Worm (Caenorhabditis elegans) whole organism, L3 larva: ENCODE results near the gene C18D11.7.

Experiments
- R02D3.7 ChIP-seq: fragments of 150-350 bp; optimal IDR thresholded peaks from 2 replicates; lab custom pipeline; 2014; ENCODE audit warnings: missing biosample characterization, missing genetic modification characterization
- ZK546.5 ChIP-seq: sonication (generic microtip); optimal IDR thresholded peaks from 2 replicates; lab custom pipeline; 2017; ENCODE audit warnings: missing biosample characterization, missing genetic modification characterization
- aly-2 ChIP-seq: fragments of 150-350 bp; optimal IDR thresholded peaks from 2 replicates; lab custom pipeline; 2014; ENCODE audit warnings: missing biosample characterization, missing genetic modification characterization
- ama-1 ChIP-seq: fragments of 150-350 bp; optimal IDR thresholded peaks from 2 replicates; lab custom pipeline; 2018
- ceh-16 ChIP-seq: sonication (generic microtip); optimal IDR thresholded peaks from 2 replicates; lab custom pipeline; 2017; ENCODE audit warnings: missing biosample characterization, missing genetic modification characterization
- ceh-28 ChIP-seq: fragments of 150-350 bp; optimal IDR thresholded peaks from 2 replicates; lab custom pipeline; 2014; ENCODE audit warnings: missing biosample characterization, missing genetic modification reagents, missing genetic modification characterization
- ceh-82 ChIP-seq: fragments of 150-350 bp; optimal IDR thresholded peaks from 2 replicates; lab custom pipeline; 2014; ENCODE audit warnings: missing biosample characterization, missing genetic modification characterization
- ceh-9 ChIP-seq: sonication (generic microtip); optimal IDR thresholded peaks from 2 replicates; lab custom pipeline; 2018; ENCODE audit warnings: missing biosample characterization, missing genetic modification characterization
- daf-12 ChIP-seq: fragments of 150-350 bp; optimal IDR thresholded peaks from 2 replicates; lab custom pipeline; 2014; ENCODE audit warnings: missing biosample characterization, missing genetic modification reagents, missing genetic modification characterization
- egl-27 ChIP-seq: sonication (generic microtip); optimal IDR thresholded peaks from 4 replicates; lab custom pipeline; 2017; ENCODE audit warnings: missing biosample characterization, missing genetic modification reagents, missing genetic modification characterization
- egl-5 ChIP-seq: fragments of 150-350 bp; optimal IDR thresholded peaks from 2 replicates; lab custom pipeline; 2017; ENCODE audit warnings: missing biosample characterization, missing genetic modification reagents, missing genetic modification characterization, inconsistent platforms
- elt-1 ChIP-seq: fragments of 150-350 bp; optimal IDR thresholded peaks from 2 replicates; lab custom pipeline; 2014; ENCODE audit warnings: missing biosample characterization, missing genetic modification characterization
- elt-2 ChIP-seq: sonication (generic microtip); optimal IDR thresholded peaks from 2 replicates; lab custom pipeline; 2016; ENCODE audit warnings: missing genetic modification reagents, mild to moderate bottlenecking, missing genetic modification characterization, missing compliant biosample characterization
- elt-3 ChIP-seq, 3 experiments: fragments of 150-350 bp in 1 of 3; sonication (generic microtip) in 2 of 3; optimal IDR thresholded peaks; 2 replicates in 2 of 3; 4 replicates in 1 of 3; lab custom pipeline; 2014 to 2017; ENCODE audit warnings: missing biosample characterization in 3 of 3, missing genetic modification characterization in 3 of 3
- fkh-10 ChIP-seq: sonication (generic microtip); optimal IDR thresholded peaks from 2 replicates; lab custom pipeline; 2017; ENCODE audit warnings: missing biosample characterization, missing genetic modification reagents, missing genetic modification characterization
- fkh-2 ChIP-seq: fragments of 150-350 bp; optimal IDR thresholded peaks from 2 replicates; lab custom pipeline; 2014; ENCODE audit warnings: missing biosample characterization, missing genetic modification reagents, missing genetic modification characterization
- fos-1 ChIP-seq: fragments of 150-350 bp; optimal IDR thresholded peaks from 2 replicates; lab custom pipeline; 2014; ENCODE audit warnings: missing biosample characterization, missing genetic modification characterization
- hmg-11 ChIP-seq: sonication (generic microtip); optimal IDR thresholded peaks from 2 replicates; lab custom pipeline; 2016; ENCODE audit warnings: missing genetic modification characterization, missing compliant biosample characterization
- lin-15B ChIP-seq: fragments of 150-350 bp; optimal IDR thresholded peaks from 2 replicates; lab custom pipeline; 2014; ENCODE audit warnings: missing biosample characterization, missing genetic modification characterization
- lin-39 ChIP-seq: fragments of 150-350 bp; optimal IDR thresholded peaks from 2 replicates; lab custom pipeline; 2018; ENCODE audit warnings: missing biosample characterization, missing genetic modification reagents, missing genetic modification characterization
- lsy-12 ChIP-seq: sonication (generic microtip); optimal IDR thresholded peaks from 2 replicates; lab custom pipeline; 2016; ENCODE audit warnings: mild to moderate bottlenecking, missing genetic modification characterization, missing compliant biosample characterization
- mdl-1 ChIP-seq: fragments of 150-350 bp; optimal IDR thresholded peaks from 2 replicates; lab custom pipeline; 2014; ENCODE audit warnings: missing biosample characterization, missing genetic modification characterization
- mml-1 ChIP-seq: fragments of 150-350 bp; sonication (generic microtip); optimal IDR thresholded peaks from 3 replicates; lab custom pipeline; 2014; ENCODE audit warnings: missing biosample characterization, missing genetic modification characterization
- nfya-1 ChIP-seq: sonication (generic microtip); optimal IDR thresholded peaks from 2 replicates; lab custom pipeline; 2017; ENCODE audit warnings: missing genetic modification characterization, mild to moderate bottlenecking, missing compliant biosample characterization, antibody characterized with exemption, moderate library complexity; ENCODE audit not compliant: insufficient read depth
- nhr-11 ChIP-seq: fragments of 150-350 bp; optimal IDR thresholded peaks from 2 replicates; lab custom pipeline; 2014; ENCODE audit warnings: missing biosample characterization, missing genetic modification characterization
- nhr-12 ChIP-seq: fragments of 150-350 bp; optimal IDR thresholded peaks from 2 replicates; lab custom pipeline; 2014; ENCODE audit warnings: missing biosample characterization, missing genetic modification characterization
- nhr-237 ChIP-seq: fragments of 150-350 bp; optimal IDR thresholded peaks from 2 replicates; lab custom pipeline; 2014; ENCODE audit warnings: missing biosample characterization, missing genetic modification characterization
- nhr-25 ChIP-seq: sonication (generic microtip); optimal IDR thresholded peaks from 2 replicates; lab custom pipeline; 2017; ENCODE audit warnings: missing biosample characterization, missing genetic modification characterization
- nhr-28 ChIP-seq: fragments of 150-350 bp; optimal IDR thresholded peaks from 2 replicates; lab custom pipeline; 2014; ENCODE audit warnings: missing biosample characterization, missing genetic modification characterization
- nhr-43 ChIP-seq: sonication (generic microtip); optimal IDR thresholded peaks from 2 replicates; lab custom pipeline; 2016; ENCODE audit warnings: mild to moderate bottlenecking, missing genetic modification characterization, missing compliant biosample characterization; ENCODE audit not compliant: poor library complexity, severe bottlenecking
- nhr-67 ChIP-seq: fragments of 150-350 bp; optimal IDR thresholded peaks from 2 replicates; lab custom pipeline; 2014; ENCODE audit warnings: missing biosample characterization, missing genetic modification characterization
- nhr-76 ChIP-seq: fragments of 150-350 bp; sonication (generic microtip); optimal IDR thresholded peaks from 5 replicates; lab custom pipeline; 2014; ENCODE audit warnings: missing biosample characterization, missing genetic modification characterization
- nhr-77 ChIP-seq: fragments of 150-350 bp; optimal IDR thresholded peaks from 2 replicates; lab custom pipeline; 2014; ENCODE audit warnings: missing biosample characterization, missing genetic modification characterization
- pha-4 ChIP-seq: fragments of 150-350 bp; optimal IDR thresholded peaks from 2 replicates; lab custom pipeline; 2014; ENCODE audit warnings: missing biosample characterization, missing genetic modification reagents, missing genetic modification characterization
- pqm-1 ChIP-seq: fragments of 150-350 bp; optimal IDR thresholded peaks from 2 replicates; lab custom pipeline; 2017; ENCODE audit warnings: missing biosample characterization, missing genetic modification characterization, inconsistent platforms
- sea-2 ChIP-seq: fragments of 150-350 bp; sonication (generic microtip); optimal IDR thresholded peaks from 4 replicates; lab custom pipeline; 2014; ENCODE audit warnings: missing biosample characterization, missing genetic modification reagents, missing genetic modification characterization
- skn-1 ChIP-seq: fragments of 150-350 bp; optimal IDR thresholded peaks from 2 replicates; lab custom pipeline; 2014; ENCODE audit warnings: missing biosample characterization, missing genetic modification characterization
- snpc-4 ChIP-seq: fragments of 150-350 bp; optimal IDR thresholded peaks from 2 replicates; lab custom pipeline; 2014; ENCODE audit warnings: missing biosample characterization, missing genetic modification characterization
- tbx-2 ChIP-seq: sonication (generic microtip); optimal IDR thresholded peaks from 2 replicates; lab custom pipeline; 2016; ENCODE audit warnings: mild to moderate bottlenecking, missing genetic modification characterization, missing compliant biosample characterization
- unc-39 ChIP-seq: sonication (generic microtip); optimal IDR thresholded peaks from 4 replicates; lab custom pipeline; 2017; ENCODE audit warnings: missing biosample characterization, missing genetic modification characterization
- unc-62 ChIP-seq: fragments of 150-350 bp; sonication (generic microtip); optimal IDR thresholded peaks from 4 replicates; lab custom pipeline; 2014; ENCODE audit warnings: missing biosample characterization, missing genetic modification reagents, missing genetic modification characterization
- zag-1 ChIP-seq: fragments of 150-350 bp; optimal IDR thresholded peaks from 2 replicates; lab custom pipeline; 2014; ENCODE audit warnings: missing biosample characterization, missing genetic modification characterization
- ztf-4 ChIP-seq: fragments of 150-350 bp; optimal IDR thresholded peaks from 2 replicates; lab custom pipeline; 2014; ENCODE audit warnings: missing biosample characterization, missing genetic modification characterization

Gene C18D11.7

ce11 chrIII:11825654-11826053 lies 19.1 kb upstream of the C18D11.7 start:
- TF ChIP-seq daf-12 (tag; lab: Kevin White, UChicago) (no peak), fkh-10 (GFP tag; lab: Kevin White, UChicago) (peak; percentile 25), ceh-16 (tag; lab: Kevin White, UChicago) (no peak), lin-39 (tag; lab: Kevin White, UChicago) (peak; percentile 94), nfya-1 (tag; lab: Kevin White, UChicago) (peak; percentile 91), egl-27 (tag; lab: Kevin White, UChicago) (no peak), tbx-2 (tag; lab: Kevin White, UChicago) (no peak), elt-1 (tag; lab: Kevin White, UChicago) (no peak), hmg-11 (tag; lab: Kevin White, UChicago) (peak; percentile 46), nhr-12 (tag; lab: Kevin White, UChicago) (no peak), ceh-9 (tag; lab: Kevin White, UChicago) (no peak), nhr-25 (tag; lab: Kevin White, UChicago) (peak; percentile 60), nhr-28 (tag; lab: Kevin White, UChicago) (no peak), ZK546.5 (no peak), sea-2 (GFP tag; lab: Kevin White, UChicago) (no peak), snpc-4 (tag; lab: Kevin White, UChicago) (peak; percentile 85), elt-2 (tag; lab: Kevin White, UChicago) (peak; percentile 48), fkh-2 (tag; lab: Kevin White, UChicago) (no peak), lsy-12 (peak; percentile 18), nhr-11 (tag; lab: Kevin White, UChicago) (no peak), skn-1 (peak; percentile 54), pqm-1 (tag; lab: Kevin White, UChicago) (no peak), ceh-82 (tag; lab: Kevin White, UChicago) (no peak), pha-4 (tag; lab: Kevin White, UChicago) (peak; percentile 78), lin-15B (tag; lab: Kevin White, UChicago) (peak; percentile 86), egl-5 (tag; lab: Kevin White, UChicago) (peak; percentile 69), unc-62 (GFP tag; lab: Kevin White, UChicago) (no peak), fos-1 (no peak), ceh-28 (no peak), elt-3 (tag; optimal IDR thresholded peaks at IDR 0.05; lab: Kevin White, UChicago) (no peak)
- TF ChIP-seq, all 47 proteins: peak for 12

- TF ChIP-seq elt-3 (tag; optimal IDR thresholded peaks at IDR 0.05; lab: Kevin White, UChicago) (no peak), zag-1 (tag; lab: Kevin White, UChicago) (no peak), nhr-11 (tag; lab: Kevin White, UChicago) (no peak), daf-12 (tag; lab: Kevin White, UChicago) (no peak), tbx-2 (tag; lab: Kevin White, UChicago) (no peak), nhr-76 (tag; lab: Kevin White, UChicago) (no peak), hmg-11 (tag; lab: Kevin White, UChicago) (no peak), ZK546.5 (no peak), elt-1 (tag; lab: Kevin White, UChicago) (no peak), egl-5 (tag; lab: Kevin White, UChicago) (no peak), nhr-12 (tag; lab: Kevin White, UChicago) (no peak), ceh-9 (tag; lab: Kevin White, UChicago) (no peak), skn-1 (no peak), nhr-67 (tag; lab: Kevin White, UChicago) (no peak)
Observed at ce11 chrIII:11824580-11824979, 18.0 kb upstream of the C18D11.7 start.

- TF ChIP-seq R02D3.7 (tag; lab: Kevin White, UChicago) = no peak
- TF ChIP-seq sea-2 (GFP tag; lab: Kevin White, UChicago) = no peak
- TF ChIP-seq nhr-237 (tag; lab: Kevin White, UChicago) = no peak
- no peak for TF ChIP-seq nhr-43
Observed at ce11 chrIII:11824088-11824487, 17.5 kb upstream of the C18D11.7 start.

ce11 chrIII:11823260-11823659 lies 16.7 kb upstream of the C18D11.7 start, which contains the start of gene C18D11.3:
C18D11.3 (plus strand) TSS chrIII:11823448.
- TF ChIP-seq sea-2 (GFP tag; lab: Kevin White, UChicago) (peak; percentile 49), fos-1 (no peak), nhr-67 (tag; lab: Kevin White, UChicago) (no peak), elt-2 (tag; lab: Kevin White, UChicago) (peak; percentile 86), nhr-25 (tag; lab: Kevin White, UChicago) (peak; percentile 93), snpc-4 (tag; lab: Kevin White, UChicago) (peak; percentile 89), nhr-77 (no peak), mml-1 (tag; lab: Kevin White, UChicago) (no peak), aly-2 (tag; lab: Kevin White, UChicago) (no peak), nhr-28 (tag; lab: Kevin White, UChicago) (no peak), fkh-10 (GFP tag; lab: Kevin White, UChicago) (no peak), elt-3 (tag; optimal IDR thresholded peaks at IDR 0.05; lab: Kevin White, UChicago) (no peak), nhr-12 (tag; lab: Kevin White, UChicago) (no peak), skn-1 (peak; percentile 66), zag-1 (tag; lab: Kevin White, UChicago) (no peak), nfya-1 (tag; lab: Kevin White, UChicago) (peak; percentile 97), ceh-9 (tag; lab: Kevin White, UChicago) (no peak), ama-1 (lab: Kevin White, UChicago) (peak; percentile 1), unc-39 (tag; lab: Kevin White, UChicago) (no peak), tbx-2 (tag; lab: Kevin White, UChicago) (peak; percentile 17), ceh-82 (tag; lab: Kevin White, UChicago) (no peak), nhr-43 (peak; percentile 37), lin-39 (tag; lab: Kevin White, UChicago) (peak; percentile 92), pqm-1 (tag; lab: Kevin White, UChicago) (peak; percentile 46), ZK546.5 (no peak), mdl-1 (no peak), ztf-4 (tag; lab: Kevin White, UChicago) (no peak), elt-1 (tag; lab: Kevin White, UChicago) (peak; percentile 15)
